Worm (Caenorhabditis elegans) whole organism, young adult: ENCODE measurements around the gene cnnm-3.

Source experiments
- B0019.2 ChIP-seq: fragments of 200-800 bp; sonication (Bioruptor generic); conservative IDR thresholded peaks from 2 replicates; pipeline ENCODE4 v1.3.6; 2022; ENCODE audit warnings: missing genetic modification reagents, missing genetic modification characterization, missing compliant biosample characterization
- B0336.3 ChIP-seq: fragments of 200-800 bp; sonication (Bioruptor generic); IDR thresholded peaks from 2 replicates; pipeline ENCODE4 v1.3.6; 2022; ENCODE audit warnings: missing genetic modification characterization, missing compliant biosample characterization
- F23B12.7 ChIP-seq: sonication (generic microtip); optimal IDR thresholded peaks from 2 replicates; lab custom pipeline; 2017; ENCODE audit warnings: missing genetic modification characterization, mild to moderate bottlenecking, missing compliant biosample characterization, antibody characterized with exemption, moderate library complexity; ENCODE audit not compliant: insufficient read depth
- F33H1.4 ChIP-seq: fragments of 200-800 bp; sonication (Bioruptor generic); IDR thresholded peaks from 2 replicates; pipeline ENCODE4 v1.3.6; 2022; ENCODE audit warnings: missing genetic modification reagents, missing genetic modification characterization, missing compliant biosample characterization
- F37B4.10 ChIP-seq: fragments of 200-800 bp; sonication (Bioruptor generic); IDR thresholded peaks from 2 replicates; pipeline ENCODE4 v1.3.6; 2022; ENCODE audit warnings: missing genetic modification characterization, missing compliant biosample characterization
- F57A8.1 ChIP-seq: fragments of 200-800 bp; sonication (Bioruptor generic); optimal IDR thresholded peaks from 2 replicates; lab custom pipeline; 2018; ENCODE audit warnings: mild to moderate bottlenecking, missing genetic modification characterization, moderate library complexity, missing compliant biosample characterization
- K11D2.4 ChIP-seq: fragments of 200-800 bp; sonication (Bioruptor generic); IDR thresholded peaks from 2 replicates; pipeline ENCODE4 v1.3.6; 2022; ENCODE audit warnings: missing genetic modification reagents, missing genetic modification characterization, missing compliant biosample characterization
- T26A5.8 ChIP-seq: sonication (generic microtip); optimal IDR thresholded peaks from 2 replicates; lab custom pipeline; 2016; ENCODE audit warnings: missing genetic modification characterization, missing compliant biosample characterization
- Y53F4B.3 ChIP-seq: fragments of 200-800 bp; sonication (Bioruptor generic); IDR thresholded peaks from 2 replicates; pipeline ENCODE4 v1.3.6; 2022; ENCODE audit warnings: missing genetic modification reagents, missing genetic modification characterization, missing compliant biosample characterization
- ZK185.1 ChIP-seq: sonication (generic microtip); optimal IDR thresholded peaks from 2 replicates; lab custom pipeline; 2016; ENCODE audit warnings: mild to moderate bottlenecking, missing genetic modification characterization, missing compliant biosample characterization; ENCODE audit not compliant: poor library complexity, severe bottlenecking
- aptf-3 ChIP-seq: fragments of 200-800 bp; sonication (Bioruptor generic); IDR thresholded peaks from 2 replicates; pipeline ENCODE4 v1.3.6; 2022; ENCODE audit warnings: missing genetic modification characterization, missing compliant biosample characterization
- bed-2 ChIP-seq: fragments of 200-800 bp; sonication (Bioruptor generic); IDR thresholded peaks from 2 replicates; pipeline ENCODE4 v1.3.6; 2022; ENCODE audit warnings: missing genetic modification reagents, missing genetic modification characterization, missing compliant biosample characterization
- cebp-1 ChIP-seq, 2 experiments: fragments of 200-800 bp in 1 of 2; sonication (Bioruptor generic) in 1 of 2; sonication (generic microtip) in 1 of 2; IDR thresholded peaks in 1 of 2; optimal IDR thresholded peaks in 1 of 2; 2 replicates each; pipeline versions ENCODE4 v1.3.6 to Lab custom; 2017 to 2022; ENCODE audit warnings: missing compliant biosample characterization in 2 of 2, missing genetic modification characterization in 2 of 2, mild to moderate bottlenecking in 1 of 2, missing genetic modification reagents in 1 of 2, moderate library complexity in 1 of 2
- ceh-27 ChIP-seq: fragments of 200-800 bp; sonication (Bioruptor generic); optimal IDR thresholded peaks from 2 replicates; lab custom pipeline; 2018; ENCODE audit warnings: mild to moderate bottlenecking, missing genetic modification characterization, moderate library complexity, missing compliant biosample characterization
- ceh-79 ChIP-seq: sonication (generic microtip); optimal IDR thresholded peaks from 2 replicates; lab custom pipeline; 2017; ENCODE audit warnings: mild to moderate bottlenecking, missing genetic modification characterization, missing compliant biosample characterization
- efl-1 ChIP-seq: fragments of 150-350 bp; optimal IDR thresholded peaks from 2 replicates; lab custom pipeline; 2014; ENCODE audit warnings: missing biosample characterization, missing genetic modification reagents, missing genetic modification characterization
- egl-18 ChIP-seq: fragments of 200-800 bp; sonication (Bioruptor generic); IDR thresholded peaks from 2 replicates; pipeline ENCODE4 v1.3.6; 2022; ENCODE audit warnings: missing genetic modification reagents, missing genetic modification characterization, missing compliant biosample characterization
- hlh-12 ChIP-seq: sonication (generic microtip); optimal IDR thresholded peaks from 2 replicates; lab custom pipeline; 2016; ENCODE audit warnings: missing genetic modification characterization, missing compliant biosample characterization
- hlh-26 ChIP-seq: fragments of 200-800 bp; sonication (Bioruptor generic); conservative IDR thresholded peaks from 2 replicates; pipeline ENCODE4 v1.3.6; 2022; ENCODE audit warnings: missing genetic modification reagents, missing genetic modification characterization, missing compliant biosample characterization
- mes-4 ChIP-seq: sonication (generic microtip); optimal IDR thresholded peaks from 2 replicates; lab custom pipeline; 2016; ENCODE audit warnings: missing genotype, missing genetic modification characterization, missing compliant biosample characterization
- pha-4 ChIP-seq: fragments of 150-350 bp; sonication (generic microtip); optimal IDR thresholded peaks from 2 replicates; lab custom pipeline; 2014; ENCODE audit warnings: missing biosample characterization, missing genetic modification reagents, missing genetic modification characterization
- rpc-1 ChIP-seq, 2 experiments: fragments of 150-350 bp in 1 of 2; sonication (generic microtip) in 1 of 2; optimal IDR thresholded peaks; 2 replicates each; lab custom pipeline; 2014 to 2018; ENCODE audit warnings: missing biosample characterization in 1 of 2, missing genetic modification characterization in 1 of 2, missing genetic modification reagents in 1 of 2, missing genotype in 1 of 2
- sea-2 ChIP-seq: fragments of 200-800 bp; sonication (Bioruptor generic); IDR thresholded peaks from 2 replicates; pipeline ENCODE4 v1.3.6; 2022; ENCODE audit warnings: missing genetic modification characterization, missing compliant biosample characterization
- tbx-9 ChIP-seq: sonication (generic microtip); optimal IDR thresholded peaks from 2 replicates; lab custom pipeline; 2016; ENCODE audit warnings: borderline replicate concordance, missing genetic modification characterization, inconsistent platforms, missing compliant biosample characterization
- tlf-1 ChIP-seq: fragments of 200-800 bp; sonication (Bioruptor generic); optimal IDR thresholded peaks from 2 replicates; lab custom pipeline; 2018; ENCODE audit warnings: mild to moderate bottlenecking, missing genetic modification characterization, missing compliant biosample characterization
- unc-130 ChIP-seq: sonication (generic microtip); optimal IDR thresholded peaks from 2 replicates; lab custom pipeline; 2016; ENCODE audit warnings: missing genetic modification reagents, missing genetic modification characterization, missing compliant biosample characterization
- ztf-22 ChIP-seq: fragments of 200-800 bp; sonication (Bioruptor generic); optimal IDR thresholded peaks from 2 replicates; lab custom pipeline; 2018; ENCODE audit warnings: mild to moderate bottlenecking, missing genetic modification characterization, moderate library complexity, missing compliant biosample characterization

The cnnm-3 gene

DNA sequence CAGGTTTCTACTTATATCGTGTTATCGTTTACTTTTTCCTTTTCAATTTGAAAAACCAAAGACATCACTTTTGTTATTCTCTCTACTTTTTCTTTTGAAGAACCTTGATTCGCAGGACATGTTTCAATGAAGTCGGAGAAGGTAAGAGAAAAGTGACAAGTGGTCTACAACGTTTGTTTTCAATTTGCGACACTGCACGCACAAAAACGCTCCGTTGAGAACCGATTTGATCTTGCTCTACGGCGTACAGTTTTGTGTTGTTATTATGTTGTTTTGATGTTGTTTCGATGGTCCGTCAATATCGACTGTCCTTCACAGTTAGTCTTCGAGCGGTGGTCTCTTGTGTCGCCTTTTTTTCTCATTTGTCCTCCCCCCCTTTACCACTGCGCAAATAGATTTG is 43.8 kb upstream of the cnnm-3 start, which contains the start of gene pccb-1:
pccb-1 (plus strand) TSS at position 127 of the 400 bp plus-strand sequence.
- TF ChIP-seq unc-130 (GFP tag; lab: Kevin White, UChicago) (no peak), efl-1 (GFP tag; lab: Kevin White, UChicago) (peak; percentile 31)

DNA sequence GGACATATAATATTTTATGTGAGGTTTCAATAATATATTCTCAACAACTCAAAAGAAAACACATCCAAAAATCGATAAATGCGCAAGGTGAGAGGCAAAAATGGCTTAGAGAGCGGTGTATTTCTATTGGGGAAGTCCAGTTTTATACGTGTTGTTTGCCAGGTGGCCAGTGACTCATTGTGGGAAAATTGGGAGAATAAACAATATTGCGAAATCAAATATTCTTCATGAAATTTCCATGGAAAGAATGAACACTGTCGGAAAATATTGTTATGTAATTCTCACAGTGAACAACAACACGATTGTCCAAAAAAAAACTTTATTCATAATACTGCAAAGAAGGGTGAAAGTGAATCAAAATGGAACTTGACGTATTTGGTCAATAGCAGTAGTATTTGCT is 42.0 kb upstream of the cnnm-3 start:
- TF ChIP-seq B0336.3 (GFP tag; lab: Robert Waterston, UW) = no peak
- peak; percentile 69; the same call in 1 of the 2 replicates for TF ChIP-seq cebp-1 (GFP tag; IDR thresholded peaks at IDR 0.05; lab: Robert Waterston, UW)
- TF ChIP-seq cebp-1 (tag; optimal IDR thresholded peaks at IDR 0.05; lab: Kevin White, UChicago) = peak; percentile 91
- TF ChIP-seq bed-2 (GFP tag; lab: Robert Waterston, UW) = no peak
- TF ChIP-seq sea-2 (GFP tag; lab: Robert Waterston, UW) = no peak
- TF ChIP-seq ZK185.1 (tag; lab: Kevin White, UChicago) = no peak
- TF ChIP-seq Y53F4B.3 = no peak
- TF ChIP-seq hlh-12 (tag; lab: Kevin White, UChicago) = no peak
- no peak for TF ChIP-seq T26A5.8 (tag; lab: Kevin White, UChicago)
- no peak for TF ChIP-seq pha-4
- TF ChIP-seq, all 124 proteins: peak for 1

DNA sequence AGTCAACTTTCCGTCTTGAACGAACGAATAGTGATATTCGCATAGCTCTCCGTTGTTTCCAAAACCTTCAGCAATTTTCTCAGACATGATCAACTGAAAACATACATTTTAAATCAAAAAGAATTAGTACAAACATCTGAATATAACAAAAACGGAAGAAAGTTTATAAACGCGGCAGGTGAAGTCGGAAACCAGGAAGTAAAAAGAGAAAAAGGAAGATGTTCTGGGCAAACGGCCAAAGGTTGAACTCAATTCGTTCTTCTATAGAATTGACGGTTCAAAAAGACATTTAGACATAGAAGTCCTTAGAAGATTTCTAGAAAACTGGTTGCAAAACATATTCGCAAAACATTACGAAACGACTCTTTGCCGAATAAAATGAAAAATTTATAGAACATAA is 41.6 kb upstream of the cnnm-3 start, which contains the start of gene F52E4.5:
F52E4.5 (minus strand) TSS at position 101 of the 400 bp plus-strand sequence.
- TF ChIP-seq mes-4 (tag; lab: Kevin White, UChicago) (no peak), aptf-3 (no peak), rpc-1 (optimal IDR thresholded peaks at IDR 0.05; lab: Kevin White, UChicago) (no peak), rpc-1 (tag; optimal IDR thresholded peaks at IDR 0.05; lab: Kevin White, UChicago) (no peak), ceh-27 (GFP tag; lab: Kevin White, UChicago) (no peak)

DNA sequence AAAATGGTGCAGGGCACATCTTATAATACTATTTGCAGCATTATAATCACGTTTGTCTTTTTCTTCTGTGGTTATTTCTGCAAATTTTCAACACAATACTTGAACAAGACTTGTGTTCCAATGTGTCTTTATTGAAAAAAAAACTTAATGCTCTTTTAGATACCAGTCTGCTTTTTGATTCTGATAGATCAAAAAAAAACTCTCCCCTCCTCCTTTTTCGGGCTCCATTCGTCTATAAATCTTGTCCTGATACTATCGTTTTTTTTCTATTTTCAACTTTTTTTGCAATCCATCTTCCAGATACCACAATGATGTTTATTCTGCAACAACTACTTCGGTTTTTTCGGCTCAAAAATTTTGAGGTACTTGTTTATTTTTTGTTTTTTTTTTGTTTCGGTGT is 35.2 kb upstream of the cnnm-3 start, which contains the start of gene twk-16:
twk-16 (plus strand) TSS at position 301 of the 400 bp plus-strand sequence.
- TF ChIP-seq tbx-9 (tag; lab: Kevin White, UChicago) (no peak), K11D2.4 (GFP tag; lab: Robert Waterston, UW) (no peak)
- TF ChIP-seq, all 124 proteins: peak for 0

DNA sequence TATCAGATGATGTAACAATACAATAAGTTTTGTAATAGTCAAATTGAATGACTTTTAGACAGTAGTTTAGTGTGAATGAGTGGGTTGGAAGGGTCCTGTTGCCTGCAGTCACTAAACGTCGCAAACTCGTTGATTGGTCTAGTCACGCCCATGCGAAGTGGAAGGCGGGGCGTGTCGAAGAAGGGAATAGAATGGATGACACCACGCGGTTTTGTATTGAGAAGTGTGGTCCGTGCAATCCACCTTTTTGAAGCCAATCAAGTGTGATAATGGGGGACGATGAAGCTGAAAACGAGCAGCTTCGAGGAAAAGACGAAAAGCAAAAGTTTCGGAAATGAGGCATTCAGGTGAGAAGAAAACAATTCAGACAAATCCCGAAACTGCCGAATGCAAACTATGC is 24.7 kb upstream of the cnnm-3 start, which contains the start of gene ceh-31:
ceh-31 (minus strand) TSS at position 101 of the 400 bp plus-strand sequence.
- no peak for TF ChIP-seq ceh-79 (tag; lab: Kevin White, UChicago)
- no peak for TF ChIP-seq egl-18 (GFP tag; lab: Robert Waterston, UW)
- TF ChIP-seq F57A8.1 (GFP tag; lab: Kevin White, UChicago) = no peak
- no peak for TF ChIP-seq F37B4.10 (GFP tag; lab: Robert Waterston, UW)
- TF ChIP-seq, all 124 proteins: peak for 0

DNA sequence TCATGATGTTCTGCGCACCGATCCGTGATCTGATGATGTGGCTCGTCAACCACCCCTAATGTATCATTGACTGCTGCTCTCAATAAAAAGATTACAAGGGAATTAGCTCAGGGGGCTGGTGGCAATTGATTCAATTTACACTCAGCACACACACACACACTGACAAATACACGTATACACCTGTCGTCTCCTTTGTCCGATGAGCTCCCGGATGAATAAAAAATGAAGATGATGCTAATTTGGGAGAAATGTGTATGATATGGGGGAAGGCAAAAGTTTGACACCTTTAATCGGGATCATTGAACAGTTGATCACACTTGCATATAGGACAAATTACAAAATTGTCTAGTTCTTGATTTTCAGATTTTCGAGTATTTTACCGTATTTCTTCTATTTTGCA is 21.4 kb upstream of the cnnm-3 start:
- TF ChIP-seq aptf-3 (no peak), F23B12.7 (tag; lab: Kevin White, UChicago) (no peak), hlh-26 (GFP tag; lab: Robert Waterston, UW) (no peak), B0019.2 (GFP tag; lab: Robert Waterston, UW) (no peak), tlf-1 (GFP tag; lab: Kevin White, UChicago) (no peak), ztf-22 (no peak), pha-4 (no peak)

DNA sequence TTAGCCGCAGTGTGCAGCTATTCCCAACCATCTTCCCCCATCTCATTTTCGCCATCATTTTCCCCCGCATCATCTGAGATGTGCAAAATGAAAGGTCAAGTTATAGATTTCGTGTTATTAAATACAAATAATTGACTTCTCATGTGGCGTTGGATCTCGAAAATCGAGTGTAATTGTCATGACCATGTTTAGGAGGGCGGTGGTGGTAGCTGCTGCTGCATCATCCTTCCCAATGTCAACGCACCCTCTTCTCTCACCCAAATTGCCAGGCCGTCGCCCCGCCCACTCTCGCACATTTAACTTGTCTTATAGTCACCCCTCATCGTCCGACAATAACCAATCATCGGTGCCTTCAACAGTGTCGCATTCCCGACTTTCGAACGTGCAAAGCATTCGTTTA is 17.6 kb upstream of the cnnm-3 start, which contains the start of gene ceh-30:
ceh-30 (plus strand) TSS at position 301 of the 400 bp plus-strand sequence.
- TF ChIP-seq F33H1.4 (GFP tag; lab: Robert Waterston, UW) = no peak
